Worm (Caenorhabditis elegans) whole organism, young adult: ENCODE measurements around the gene col-132.
A peak's percentile ranks its signal among the peaks of the same experiment; 100 is the strongest.

ENCODE experiments used
- B0019.2 ChIP-seq: fragments of 200-800 bp; sonication (Bioruptor generic); conservative IDR thresholded peaks from 2 replicates; pipeline ENCODE4 v1.3.6; 2022; ENCODE audit warnings: missing genetic modification reagents, missing genetic modification characterization, missing compliant biosample characterization
- B0035.1 ChIP-seq: sonication (generic microtip); optimal IDR thresholded peaks from 2 replicates; lab custom pipeline; 2016; ENCODE audit warnings: missing genetic modification characterization, mild to moderate bottlenecking, missing compliant biosample characterization, missing genotype, missing genetic modification reagents
- F33H1.4 ChIP-seq: fragments of 200-800 bp; sonication (Bioruptor generic); IDR thresholded peaks from 2 replicates; pipeline ENCODE4 v1.3.6; 2022; ENCODE audit warnings: missing genetic modification reagents, missing genetic modification characterization, missing compliant biosample characterization
- F57A8.1 ChIP-seq: fragments of 200-800 bp; sonication (Bioruptor generic); optimal IDR thresholded peaks from 2 replicates; lab custom pipeline; 2018; ENCODE audit warnings: mild to moderate bottlenecking, missing genetic modification characterization, moderate library complexity, missing compliant biosample characterization
- F57C9.4 ChIP-seq: sonication (generic microtip); optimal IDR thresholded peaks from 2 replicates; lab custom pipeline; 2017; ENCODE audit warnings: mild to moderate bottlenecking, missing genetic modification characterization, missing compliant biosample characterization
- K12H6.12 ChIP-seq: fragments of 200-800 bp; sonication (Bioruptor generic); optimal IDR thresholded peaks from 2 replicates; lab custom pipeline; 2018; ENCODE audit warnings: mild to moderate bottlenecking, missing genetic modification characterization, missing compliant biosample characterization
- Y56A3A.18 ChIP-seq: fragments of 200-800 bp; sonication (Bioruptor generic); IDR thresholded peaks from 2 replicates; pipeline ENCODE4 v1.3.6; 2022; ENCODE audit warnings: missing genetic modification reagents, missing genetic modification characterization, missing compliant biosample characterization
- Y95B8A.8 ChIP-seq: fragments of 200-800 bp; sonication (Bioruptor generic); IDR thresholded peaks from 2 replicates; pipeline ENCODE4 v1.3.6; 2022; ENCODE audit warnings: missing genetic modification reagents, missing genetic modification characterization, missing compliant biosample characterization
- ama-1 ChIP-seq, 3 experiments: fragments of 150-350 bp in 1 of 3; sonication (generic microtip) in 2 of 3; optimal IDR thresholded peaks; 2 replicates each; lab custom pipeline; 2014 to 2018; ENCODE audit warnings: missing biosample characterization in 2 of 3, missing genetic modification characterization in 2 of 3, missing genetic modification reagents in 2 of 3
- aptf-3 ChIP-seq: fragments of 200-800 bp; sonication (Bioruptor generic); IDR thresholded peaks from 2 replicates; pipeline ENCODE4 v1.3.6; 2022; ENCODE audit warnings: missing genetic modification characterization, missing compliant biosample characterization
- atf-7 ChIP-seq: sonication (generic microtip); optimal IDR thresholded peaks from 2 replicates; lab custom pipeline; 2017; ENCODE audit warnings: mild to moderate bottlenecking, missing genetic modification characterization, missing compliant biosample characterization
- attf-6 ChIP-seq: fragments of 200-800 bp; sonication (Bioruptor generic); IDR thresholded peaks from 2 replicates; pipeline ENCODE4 v1.3.6; 2022; ENCODE audit warnings: missing genetic modification reagents, missing genetic modification characterization, missing compliant biosample characterization
- bed-1 ChIP-seq: fragments of 200-800 bp; sonication (Bioruptor generic); IDR thresholded peaks from 2 replicates; pipeline ENCODE4 v1.3.6; 2022; ENCODE audit warnings: missing genetic modification reagents, missing genetic modification characterization, missing compliant biosample characterization
- cebp-2 ChIP-seq: fragments of 200-800 bp; sonication (Bioruptor generic); IDR thresholded peaks from 2 replicates; pipeline ENCODE4 v1.3.6; 2022; ENCODE audit warnings: missing genetic modification characterization, missing compliant biosample characterization
- ceh-40 ChIP-seq: fragments of 200-800 bp; sonication (Bioruptor generic); IDR thresholded peaks from 2 replicates; pipeline ENCODE4 v1.3.6; 2022; ENCODE audit warnings: missing genetic modification characterization, missing compliant biosample characterization
- ceh-91 ChIP-seq: fragments of 200-800 bp; sonication (Bioruptor generic); IDR thresholded peaks from 2 replicates; pipeline ENCODE4 v1.3.6; 2022; ENCODE audit warnings: missing genetic modification reagents, missing genetic modification characterization, missing compliant biosample characterization
- dox-1 ChIP-seq: fragments of 200-800 bp; sonication (Bioruptor generic); IDR thresholded peaks from 2 replicates; pipeline ENCODE4 v1.3.6; 2022; ENCODE audit warnings: missing genetic modification reagents, missing genetic modification characterization, missing compliant biosample characterization
- dpff-1 ChIP-seq: sonication (generic microtip); optimal IDR thresholded peaks from 2 replicates; lab custom pipeline; 2017; ENCODE audit warnings: mild to moderate bottlenecking, missing genetic modification characterization, missing compliant biosample characterization
- dpl-1 ChIP-seq: fragments of 150-350 bp; optimal IDR thresholded peaks from 2 replicates; lab custom pipeline; 2014; ENCODE audit warnings: missing biosample characterization, missing genetic modification reagents, missing genetic modification characterization
- egl-44 ChIP-seq: fragments of 200-800 bp; sonication (Bioruptor generic); IDR thresholded peaks from 2 replicates; pipeline ENCODE4 v1.3.6; 2022; ENCODE audit warnings: missing genetic modification reagents, missing genetic modification characterization, missing compliant biosample characterization
- egrh-3 ChIP-seq: fragments of 200-800 bp; sonication (Bioruptor generic); IDR thresholded peaks from 2 replicates; pipeline ENCODE4 v1.3.6; 2022; ENCODE audit warnings: missing genetic modification reagents, missing genetic modification characterization, missing compliant biosample characterization
- him-1 ChIP-seq: sonication (generic microtip); optimal IDR thresholded peaks from 2 replicates; lab custom pipeline; 2016; ENCODE audit warnings: missing genotype, missing genetic modification reagents, missing genetic modification characterization, missing compliant biosample characterization
- hlh-12 ChIP-seq: sonication (generic microtip); optimal IDR thresholded peaks from 2 replicates; lab custom pipeline; 2016; ENCODE audit warnings: missing genetic modification characterization, missing compliant biosample characterization
- hmg-20 ChIP-seq: fragments of 200-800 bp; sonication (Bioruptor generic); IDR thresholded peaks from 2 replicates; pipeline ENCODE4 v1.3.6; 2022; ENCODE audit warnings: missing genetic modification reagents, missing genetic modification characterization, missing compliant biosample characterization
- hrde-1 ChIP-seq: sonication (generic microtip); optimal IDR thresholded peaks from 2 replicates; lab custom pipeline; 2016; ENCODE audit warnings: missing genetic modification characterization, mild to moderate bottlenecking, missing compliant biosample characterization, moderate library complexity, missing genotype, missing genetic modification reagents, borderline replicate concordance
- lag-1 ChIP-seq: fragments of 200-800 bp; sonication (Bioruptor generic); IDR thresholded peaks from 2 replicates; pipeline ENCODE4 v1.3.6; 2022; ENCODE audit warnings: missing genetic modification reagents, missing genetic modification characterization, missing compliant biosample characterization
- let-526 ChIP-seq: fragments of 200-800 bp; sonication (Bioruptor generic); IDR thresholded peaks from 2 replicates; pipeline ENCODE4 v1.3.6; 2022; ENCODE audit warnings: missing genetic modification reagents, missing genetic modification characterization, missing compliant biosample characterization
- let-607 ChIP-seq, 2 experiments: fragments of 200-800 bp in 1 of 2; sonication (Bioruptor generic) in 1 of 2; sonication (generic microtip) in 1 of 2; optimal IDR thresholded peaks; 2 replicates each; lab custom pipeline; 2016 to 2018; ENCODE audit warnings: mild to moderate bottlenecking in 2 of 2, missing compliant biosample characterization in 2 of 2, missing genetic modification characterization in 2 of 2, moderate library complexity in 2 of 2, missing genotype in 1 of 2
- lin-26 ChIP-seq: fragments of 200-800 bp; sonication (Bioruptor generic); IDR thresholded peaks from 2 replicates; pipeline ENCODE4 v1.3.6; 2022; ENCODE audit warnings: missing genetic modification reagents, missing genetic modification characterization, missing compliant biosample characterization
- lsl-1 ChIP-seq: fragments of 200-800 bp; sonication (Bioruptor generic); optimal IDR thresholded peaks from 2 replicates; lab custom pipeline; 2018; ENCODE audit warnings: mild to moderate bottlenecking, missing genetic modification characterization, moderate library complexity, missing compliant biosample characterization
- lsy-27 ChIP-seq: sonication (generic microtip); optimal IDR thresholded peaks from 2 replicates; lab custom pipeline; 2017; ENCODE audit warnings: missing genetic modification characterization, mild to moderate bottlenecking, missing compliant biosample characterization, antibody characterized with exemption, missing genotype, borderline replicate concordance; ENCODE audit not compliant: insufficient read depth
- madf-8 ChIP-seq: fragments of 200-800 bp; sonication (Bioruptor generic); conservative IDR thresholded peaks from 2 replicates; pipeline ENCODE4 v1.3.6; 2022; ENCODE audit warnings: missing genetic modification reagents, missing genetic modification characterization, missing compliant biosample characterization
- mel-28 ChIP-seq: sonication (generic microtip); optimal IDR thresholded peaks from 2 replicates; lab custom pipeline; 2016; ENCODE audit warnings: borderline replicate concordance, mild to moderate bottlenecking, missing genetic modification characterization, missing compliant biosample characterization
- mes-4 ChIP-seq: sonication (generic microtip); optimal IDR thresholded peaks from 2 replicates; lab custom pipeline; 2016; ENCODE audit warnings: missing genotype, missing genetic modification characterization, missing compliant biosample characterization
- nhr-120 ChIP-seq: fragments of 200-800 bp; sonication (Bioruptor generic); IDR thresholded peaks from 2 replicates; pipeline ENCODE4 v1.3.6; 2022; ENCODE audit warnings: missing genetic modification characterization, missing compliant biosample characterization
- nhr-80 ChIP-seq: sonication (generic microtip); optimal IDR thresholded peaks from 2 replicates; lab custom pipeline; 2016; ENCODE audit warnings: missing genetic modification characterization, missing compliant biosample characterization
- pbrm-1 ChIP-seq: fragments of 200-800 bp; sonication (Bioruptor generic); IDR thresholded peaks from 2 replicates; pipeline ENCODE4 v1.3.6; 2022; ENCODE audit warnings: missing genetic modification reagents, missing genetic modification characterization, missing compliant biosample characterization
- repo-1 ChIP-seq: sonication (generic microtip); optimal IDR thresholded peaks from 2 replicates; lab custom pipeline; 2017; ENCODE audit warnings: mild to moderate bottlenecking, missing genetic modification characterization, missing compliant biosample characterization
- snpc-1.1 ChIP-seq: sonication (generic microtip); optimal IDR thresholded peaks from 2 replicates; lab custom pipeline; 2017; ENCODE audit warnings: missing genetic modification characterization, mild to moderate bottlenecking, missing compliant biosample characterization, antibody characterized with exemption, moderate library complexity, missing genotype, missing genetic modification reagents; ENCODE audit not compliant: insufficient read depth
- snpc-1.3 ChIP-seq: sonication (generic microtip); optimal IDR thresholded peaks from 2 replicates; lab custom pipeline; 2017; ENCODE audit warnings: missing genetic modification characterization, mild to moderate bottlenecking, missing compliant biosample characterization, antibody characterized with exemption, moderate library complexity, missing genotype, missing genetic modification reagents; ENCODE audit not compliant: insufficient read depth
- snpc-4 ChIP-seq, 5 experiments: fragments of 150-350 bp in 1 of 5; sonication (generic microtip) in 4 of 5; optimal IDR thresholded peaks; 2 replicates each; lab custom pipeline; 2014 to 2018; ENCODE audit warnings: missing genetic modification characterization in 5 of 5, missing biosample characterization in 3 of 5, antibody characterized with exemption in 2 of 5, mild to moderate bottlenecking in 2 of 5, missing compliant biosample characterization in 2 of 5, missing genotype in 2 of 5, moderate library complexity in 2 of 5, missing genetic modification reagents in 1 of 5
- zfh-2 ChIP-seq: fragments of 200-800 bp; sonication (Bioruptor generic); conservative IDR thresholded peaks from 2 replicates; pipeline ENCODE4 v1.3.6; 2022; ENCODE audit warnings: missing genetic modification reagents, missing genetic modification characterization, missing compliant biosample characterization
- ztf-22 ChIP-seq: fragments of 200-800 bp; sonication (Bioruptor generic); optimal IDR thresholded peaks from 2 replicates; lab custom pipeline; 2018; ENCODE audit warnings: mild to moderate bottlenecking, missing genetic modification characterization, moderate library complexity, missing compliant biosample characterization
- ztf-25 ChIP-seq: fragments of 200-800 bp; sonication (Bioruptor generic); IDR thresholded peaks from 2 replicates; pipeline ENCODE4 v1.3.6; 2022; ENCODE audit warnings: missing genetic modification reagents, missing genetic modification characterization, missing compliant biosample characterization
- ztf-26 ChIP-seq: sonication (generic microtip); optimal IDR thresholded peaks from 2 replicates; lab custom pipeline; 2017; ENCODE audit warnings: missing genetic modification characterization, missing compliant biosample characterization
- ztf-28 ChIP-seq: fragments of 200-800 bp; sonication (Bioruptor generic); IDR thresholded peaks from 2 replicates; pipeline ENCODE4 v1.3.6; 2022; ENCODE audit warnings: missing genetic modification reagents, missing genetic modification characterization, missing compliant biosample characterization
- ztf-6 ChIP-seq: fragments of 200-800 bp; sonication (Bioruptor generic); IDR thresholded peaks from 2 replicates; pipeline ENCODE4 v1.3.6; 2022; ENCODE audit warnings: missing genetic modification reagents, missing genetic modification characterization, missing compliant biosample characterization

Gene col-132

DNA sequence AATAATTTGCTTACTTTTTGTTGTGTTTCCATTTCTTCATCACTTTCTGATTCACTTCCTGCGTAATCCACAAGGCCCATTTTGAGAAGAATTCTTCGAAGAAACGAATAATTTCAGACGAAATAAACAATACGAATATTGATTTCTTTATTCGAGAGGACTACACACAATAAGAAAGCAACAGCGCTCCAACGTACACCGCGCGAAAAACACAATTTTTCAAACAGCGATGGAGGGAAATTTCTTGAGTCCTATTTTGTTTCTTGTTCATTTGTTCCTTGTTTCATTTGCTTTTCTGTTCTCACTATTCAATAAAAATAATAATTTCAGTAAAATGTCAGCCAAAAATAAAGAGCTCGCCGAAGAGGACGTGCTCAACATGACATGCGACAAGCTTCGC lies 2.8 kb upstream of the col-132 start, which contains the start of the genes prcc-1 and C39E9.12 (continued):
- no peak for TF ChIP-seq F57C9.4 (tag; lab: Kevin White, UChicago)
- TF ChIP-seq bed-1 (GFP tag; lab: Robert Waterston, UW): no peak
- no peak for TF ChIP-seq atf-7 (tag; lab: Kevin White, UChicago)
- TF ChIP-seq lag-1 (GFP tag; lab: Robert Waterston, UW): no peak
- TF ChIP-seq lsl-1: peak; percentile 74
- no peak for TF ChIP-seq snpc-4 (GFP tag; optimal IDR thresholded peaks at IDR 0.05; lab: Kevin White, UChicago)
- peak in 2 of 4 experiments; percentile 1 to 67 for TF ChIP-seq snpc-4 (tag; optimal IDR thresholded peaks at IDR 0.05; lab: Kevin White, UChicago)
- TF ChIP-seq nhr-80 (tag; lab: Kevin White, UChicago): no peak
- no peak for TF ChIP-seq egl-44 (GFP tag; lab: Robert Waterston, UW)
- TF ChIP-seq K12H6.12: no peak
- no peak for TF ChIP-seq hlh-12 (tag; lab: Kevin White, UChicago)
- no peak for TF ChIP-seq ama-1 (optimal IDR thresholded peaks at IDR 0.05; lab: Kevin White, UChicago)
- no peak for TF ChIP-seq ama-1 (GFP tag; optimal IDR thresholded peaks at IDR 0.05; lab: Kevin White, UChicago)
- no peak for TF ChIP-seq mel-28 (tag; lab: Kevin White, UChicago)
- TF ChIP-seq F57A8.1 (GFP tag; lab: Kevin White, UChicago): no peak
- peak; percentile 71 for TF ChIP-seq dox-1 (GFP tag; lab: Robert Waterston, UW)
- TF ChIP-seq lin-26: no peak
- TF ChIP-seq F33H1.4 (GFP tag; lab: Robert Waterston, UW): peak; percentile 74
- no peak for TF ChIP-seq B0035.1
- peak; percentile 58 for TF ChIP-seq snpc-1.1 (tag; lab: Kevin White, UChicago)
- TF ChIP-seq snpc-1.3 (tag; lab: Kevin White, UChicago): peak; percentile 3
- peak; percentile 82 for TF ChIP-seq ceh-91 (GFP tag; lab: Robert Waterston, UW)
- TF ChIP-seq mes-4 (tag; lab: Kevin White, UChicago): no peak
- TF ChIP-seq ztf-28 (GFP tag; lab: Robert Waterston, UW): no peak
- TF ChIP-seq him-1: peak; percentile 1
- TF ChIP-seq dpff-1 (tag; lab: Kevin White, UChicago): no peak
- TF ChIP-seq ztf-26 (tag; lab: Kevin White, UChicago): no peak
- TF ChIP-seq ceh-40 (GFP tag; lab: Robert Waterston, UW): no peak
- TF ChIP-seq hrde-1: no peak
- TF ChIP-seq madf-8: peak; percentile 84
- no peak for TF ChIP-seq nhr-120 (GFP tag; lab: Robert Waterston, UW)
- TF ChIP-seq Y95B8A.8 (GFP tag; lab: Robert Waterston, UW): no peak
- TF ChIP-seq let-607 (tag; optimal IDR thresholded peaks at IDR 0.05; lab: Kevin White, UChicago): no peak
- TF ChIP-seq lsy-27 (tag; lab: Kevin White, UChicago): no peak
- TF ChIP-seq ztf-6 (GFP tag; lab: Robert Waterston, UW): no peak
- TF ChIP-seq let-526 (GFP tag; lab: Robert Waterston, UW): no peak
- peak; percentile 91 for TF ChIP-seq dpl-1 (GFP tag; lab: Kevin White, UChicago)
- TF ChIP-seq aptf-3: no peak
- TF ChIP-seq ztf-25 (GFP tag; lab: Robert Waterston, UW): no peak
- TF ChIP-seq, all 124 proteins: peak for 34

DNA sequence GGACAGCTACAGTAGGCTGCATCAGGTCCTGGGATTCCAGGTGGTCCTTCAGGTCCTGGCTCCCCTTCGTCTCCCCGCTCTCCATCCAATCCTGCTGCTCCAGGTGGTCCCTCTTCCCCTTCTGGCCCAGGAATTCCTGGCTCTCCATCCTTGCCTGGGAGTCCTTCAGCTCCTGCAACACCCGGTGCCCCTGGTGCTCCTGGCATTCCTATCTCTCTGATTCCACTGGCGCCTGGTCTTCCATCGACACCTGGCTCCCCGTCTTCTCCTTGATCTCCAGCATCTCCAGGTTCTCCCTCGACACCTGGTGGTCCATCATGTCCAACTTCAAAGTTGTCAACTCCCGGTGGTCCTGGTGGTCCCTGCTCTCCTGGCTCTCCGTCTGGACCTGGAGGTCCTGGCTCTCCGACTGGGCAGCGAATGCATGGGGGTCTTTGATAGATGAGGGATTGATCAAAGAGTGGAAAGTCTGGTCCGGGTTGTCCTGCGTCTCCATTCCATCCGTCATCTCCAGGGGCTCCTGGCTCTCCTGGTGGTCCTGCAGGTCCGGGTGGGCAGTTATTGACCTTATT lies 1.1 kb downstream of the col-132 start:
- no peak for TF ChIP-seq F57C9.4 (tag; lab: Kevin White, UChicago)
- 0 out of 2 replicates have a peak, but pooled peaks have one; percentile 19 for TF ChIP-seq pbrm-1 (GFP tag; lab: Robert Waterston, UW)
- no peak for TF ChIP-seq repo-1 (tag; lab: Kevin White, UChicago)
- TF ChIP-seq cebp-2 (GFP tag; lab: Robert Waterston, UW): 0 out of 2 replicates have a peak, but pooled peaks have one; percentile 18
- 0 out of 2 replicates have a peak, but pooled peaks have one; percentile 8 for TF ChIP-seq hmg-20 (GFP tag; lab: Robert Waterston, UW)
- no peak for TF ChIP-seq ztf-22 (GFP tag; lab: Kevin White, UChicago)
- peak; percentile 85 for TF ChIP-seq egrh-3 (GFP tag; lab: Robert Waterston, UW)
- no peak for TF ChIP-seq attf-6 (GFP tag; lab: Robert Waterston, UW)
- TF ChIP-seq zfh-2 (GFP tag; lab: Robert Waterston, UW): peak; percentile 92; the same call in 1 of the 2 replicates
- no peak for TF ChIP-seq B0019.2
- TF ChIP-seq Y56A3A.18 (GFP tag; lab: Robert Waterston, UW): no peak
